Worm (Caenorhabditis elegans) whole organism, L3 larva: ENCODE results near the gene csn-1.

Experiments used
- egl-27 ChIP-seq: sonication (generic microtip); optimal IDR thresholded peaks from 4 replicates; lab custom pipeline; 2017; ENCODE audit warnings: missing biosample characterization, missing genetic modification reagents, missing genetic modification characterization
- nfya-1 ChIP-seq: sonication (generic microtip); optimal IDR thresholded peaks from 2 replicates; lab custom pipeline; 2017; ENCODE audit warnings: missing genetic modification characterization, mild to moderate bottlenecking, missing compliant biosample characterization, antibody characterized with exemption, moderate library complexity; ENCODE audit not compliant: insufficient read depth
- nhr-28 ChIP-seq: fragments of 150-350 bp; optimal IDR thresholded peaks from 2 replicates; lab custom pipeline; 2014; ENCODE audit warnings: missing biosample characterization, missing genetic modification characterization
- ztf-11 ChIP-seq: fragments of 150-350 bp; optimal IDR thresholded peaks from 2 replicates; lab custom pipeline; 2014; ENCODE audit warnings: missing biosample characterization, missing genetic modification characterization

ce11 chrV:17888939-17889338 is 18.5 kb upstream of the csn-1 start, which contains the start of gene C06H5.6:
- no peak for TF ChIP-seq egl-27 (tag; lab: Kevin White, UChicago)
- no peak for TF ChIP-seq nhr-28 (tag; lab: Kevin White, UChicago)
- TF ChIP-seq nfya-1 (tag; lab: Kevin White, UChicago): no peak
- no peak for TF ChIP-seq ztf-11 (tag; lab: Kevin White, UChicago)
